Worm (Caenorhabditis elegans) whole organism, midembryonic: ENCODE data around the gene lin-37.

ENCODE experiments used
- T22C8.4 ChIP-seq: fragments of 200-800 bp; sonication (Bioruptor generic); IDR thresholded peaks from 2 replicates; pipeline ENCODE4 v1.3.6; 2022; ENCODE audit warnings: missing genetic modification characterization, missing compliant biosample characterization
- cog-1 ChIP-seq: sonication (generic microtip); optimal IDR thresholded peaks from 2 replicates; lab custom pipeline; 2016; ENCODE audit warnings: missing genetic modification characterization, missing compliant biosample characterization
- flt-1 ChIP-seq: fragments of 200-800 bp; sonication (Bioruptor generic); IDR thresholded peaks from 2 replicates; pipeline ENCODE4 v1.3.6; 2022; ENCODE audit warnings: missing genetic modification characterization, missing compliant biosample characterization
- klf-2 ChIP-seq: fragments of 200-800 bp; sonication (Bioruptor generic); conservative IDR thresholded peaks from 2 replicates; pipeline ENCODE4 v1.3.6; 2022; ENCODE audit warnings: missing genetic modification reagents, missing genetic modification characterization, missing compliant biosample characterization
- med-1 ChIP-seq: sonication (generic microtip); optimal IDR thresholded peaks from 2 replicates; lab custom pipeline; 2017; ENCODE audit warnings: missing genetic modification characterization, mild to moderate bottlenecking, missing compliant biosample characterization, antibody characterized with exemption, missing genetic modification reagents; ENCODE audit not compliant: insufficient read depth
- ref-1 ChIP-seq: fragments of 200-800 bp; sonication (Bioruptor generic); conservative IDR thresholded peaks from 2 replicates; pipeline ENCODE4 v1.3.6; 2022; ENCODE audit warnings: missing genetic modification reagents, missing genetic modification characterization, missing compliant biosample characterization
- tab-1 ChIP-seq: fragments of 200-800 bp; sonication (Bioruptor generic); IDR thresholded peaks from 2 replicates; pipeline ENCODE4 v1.3.6; 2022; ENCODE audit warnings: missing genetic modification characterization, missing compliant biosample characterization
- ztf-23 ChIP-seq: fragments of 200-800 bp; sonication (Bioruptor generic); IDR thresholded peaks from 2 replicates; pipeline ENCODE4 v1.3.6; 2022; ENCODE audit warnings: missing genetic modification reagents, missing genetic modification characterization, missing compliant biosample characterization
- ztf-29 ChIP-seq: fragments of 200-800 bp; sonication (Bioruptor generic); IDR thresholded peaks from 2 replicates; pipeline ENCODE4 v1.3.6; 2022; ENCODE audit warnings: missing genetic modification reagents, missing genetic modification characterization, missing compliant biosample characterization

lin-37 gene

ce11 chrIII:7063061-7063460 lies 9.3 kb downstream of the lin-37 start:
- TF ChIP-seq klf-2 (GFP tag; lab: Robert Waterston, UW) = no peak

- TF ChIP-seq ref-1 (GFP tag; lab: Robert Waterston, UW) (no peak), tab-1 (GFP tag; lab: Robert Waterston, UW) (no peak)
Observed at ce11 chrIII:7062580-7062979, 9.8 kb downstream of the lin-37 start, which contains the start of gene R01H2.1. Gene R01H2.1 (plus strand): TSS chrIII:7062880.

DNA sequence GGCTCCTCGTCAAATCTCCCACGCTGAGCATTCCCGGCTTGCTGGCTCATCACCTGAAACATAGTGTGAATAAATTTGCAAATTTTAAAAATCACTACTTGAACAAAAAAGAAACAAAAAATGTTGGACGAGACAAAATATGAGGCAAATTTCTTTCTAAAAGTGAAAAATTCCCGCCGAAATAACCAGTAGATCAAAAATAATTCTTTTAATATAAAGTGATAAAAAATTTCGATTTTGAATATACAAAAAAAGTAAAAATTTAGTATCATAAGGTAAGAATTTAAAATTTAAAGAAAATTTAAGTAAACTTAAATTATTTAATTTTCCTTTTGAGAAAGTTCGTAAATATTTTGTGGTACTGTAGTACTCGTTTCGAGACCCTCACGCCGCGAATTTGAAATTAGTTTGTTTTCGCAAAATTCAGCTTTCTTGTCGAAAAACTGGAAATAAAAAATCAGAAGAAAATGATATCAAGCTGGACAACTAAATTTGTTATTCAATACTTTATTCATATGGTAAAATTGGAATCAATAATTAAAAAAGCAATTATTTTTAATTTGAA lies 11.7 kb downstream of the lin-37 start, which contains the start of gene egg-2:
egg-2 (minus strand) TSS at position 53 of the 565 bp plus-strand sequence.
- no peak for TF ChIP-seq tab-1 (GFP tag; lab: Robert Waterston, UW)
- no peak for TF ChIP-seq T22C8.4 (GFP tag; lab: Robert Waterston, UW)
- TF ChIP-seq ztf-29 (GFP tag; lab: Robert Waterston, UW) = no peak
- TF ChIP-seq cog-1 (tag; lab: Kevin White, UChicago) = no peak
- no peak for TF ChIP-seq ztf-23 (GFP tag; lab: Robert Waterston, UW)
- TF ChIP-seq ref-1 (GFP tag; lab: Robert Waterston, UW) = no peak
- no peak for TF ChIP-seq med-1 (GFP tag; lab: Kevin White, UChicago)
- TF ChIP-seq klf-2 (GFP tag; lab: Robert Waterston, UW) = no peak
- no peak for TF ChIP-seq flt-1 (GFP tag; lab: Robert Waterston, UW)

ce11 chrIII:7056241-7056640 lies 16.1 kb downstream of the lin-37 start, which contains the start of gene R01H2.2:
Gene R01H2.2 (plus strand): TSS chrIII:7056541.
- TF ChIP-seq T22C8.4 (GFP tag; lab: Robert Waterston, UW) (no peak), cog-1 (tag; lab: Kevin White, UChicago) (no peak), flt-1 (GFP tag; lab: Robert Waterston, UW) (no peak), ztf-23 (GFP tag; lab: Robert Waterston, UW) (no peak), ref-1 (GFP tag; lab: Robert Waterston, UW) (no peak), klf-2 (GFP tag; lab: Robert Waterston, UW) (no peak), tab-1 (GFP tag; lab: Robert Waterston, UW) (no peak), ztf-29 (GFP tag; lab: Robert Waterston, UW) (no peak), med-1 (GFP tag; lab: Kevin White, UChicago) (no peak)

DNA sequence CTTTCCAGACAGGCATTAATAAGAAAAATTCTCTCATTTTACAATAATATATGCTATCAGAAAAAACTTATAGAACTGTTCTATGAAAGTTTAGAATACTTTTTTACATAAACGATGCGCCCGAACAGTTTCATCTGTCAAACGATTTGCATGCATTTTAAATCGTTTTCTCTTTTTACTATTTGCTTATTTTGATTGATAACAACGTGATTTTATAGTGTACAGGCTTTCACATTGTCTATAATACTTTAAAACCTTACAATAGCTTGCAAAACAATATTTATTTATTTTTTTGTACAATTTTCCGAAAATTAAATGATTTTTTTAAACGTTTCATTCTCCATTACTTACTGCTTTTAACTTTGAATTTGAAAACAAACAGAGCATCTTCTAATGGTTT lies 26.7 kb downstream of the lin-37 start, which contains the start of gene R01H2.7:
R01H2.7 (minus strand) TSS at position 101 of the 400 bp plus-strand sequence.
- TF ChIP-seq klf-2 (GFP tag; lab: Robert Waterston, UW) (no peak), flt-1 (GFP tag; lab: Robert Waterston, UW) (no peak), med-1 (GFP tag; lab: Kevin White, UChicago) (no peak), T22C8.4 (GFP tag; lab: Robert Waterston, UW) (no peak), tab-1 (GFP tag; lab: Robert Waterston, UW) (no peak), ztf-23 (GFP tag; lab: Robert Waterston, UW) (no peak), ref-1 (GFP tag; lab: Robert Waterston, UW) (no peak), cog-1 (tag; lab: Kevin White, UChicago) (no peak), ztf-29 (GFP tag; lab: Robert Waterston, UW) (no peak)

ce11 chrIII:7034252-7035223 lies 37.8 kb downstream of the lin-37 start:
- no peak for TF ChIP-seq klf-2 (GFP tag; lab: Robert Waterston, UW)
- no peak for TF ChIP-seq med-1 (GFP tag; lab: Kevin White, UChicago)
- TF ChIP-seq flt-1 (GFP tag; lab: Robert Waterston, UW) = no peak
- no peak for TF ChIP-seq ztf-23 (GFP tag; lab: Robert Waterston, UW)
- TF ChIP-seq ref-1 (GFP tag; lab: Robert Waterston, UW) = no peak
- no peak for TF ChIP-seq ztf-29 (GFP tag; lab: Robert Waterston, UW)
- no peak for TF ChIP-seq tab-1 (GFP tag; lab: Robert Waterston, UW)
- TF ChIP-seq T22C8.4 (GFP tag; lab: Robert Waterston, UW) = no peak
- TF ChIP-seq cog-1 (tag; lab: Kevin White, UChicago) = no peak

- TF ChIP-seq cog-1 (tag; lab: Kevin White, UChicago) (no peak), tab-1 (GFP tag; lab: Robert Waterston, UW) (no peak), klf-2 (GFP tag; lab: Robert Waterston, UW) (no peak), ref-1 (GFP tag; lab: Robert Waterston, UW) (no peak), ztf-29 (GFP tag; lab: Robert Waterston, UW) (no peak), T22C8.4 (GFP tag; lab: Robert Waterston, UW) (no peak), ztf-23 (GFP tag; lab: Robert Waterston, UW) (no peak), med-1 (GFP tag; lab: Kevin White, UChicago) (no peak), flt-1 (GFP tag; lab: Robert Waterston, UW) (no peak)
Observed at ce11 chrIII:7032070-7032469, 40.3 kb downstream of the lin-37 start.

DNA sequence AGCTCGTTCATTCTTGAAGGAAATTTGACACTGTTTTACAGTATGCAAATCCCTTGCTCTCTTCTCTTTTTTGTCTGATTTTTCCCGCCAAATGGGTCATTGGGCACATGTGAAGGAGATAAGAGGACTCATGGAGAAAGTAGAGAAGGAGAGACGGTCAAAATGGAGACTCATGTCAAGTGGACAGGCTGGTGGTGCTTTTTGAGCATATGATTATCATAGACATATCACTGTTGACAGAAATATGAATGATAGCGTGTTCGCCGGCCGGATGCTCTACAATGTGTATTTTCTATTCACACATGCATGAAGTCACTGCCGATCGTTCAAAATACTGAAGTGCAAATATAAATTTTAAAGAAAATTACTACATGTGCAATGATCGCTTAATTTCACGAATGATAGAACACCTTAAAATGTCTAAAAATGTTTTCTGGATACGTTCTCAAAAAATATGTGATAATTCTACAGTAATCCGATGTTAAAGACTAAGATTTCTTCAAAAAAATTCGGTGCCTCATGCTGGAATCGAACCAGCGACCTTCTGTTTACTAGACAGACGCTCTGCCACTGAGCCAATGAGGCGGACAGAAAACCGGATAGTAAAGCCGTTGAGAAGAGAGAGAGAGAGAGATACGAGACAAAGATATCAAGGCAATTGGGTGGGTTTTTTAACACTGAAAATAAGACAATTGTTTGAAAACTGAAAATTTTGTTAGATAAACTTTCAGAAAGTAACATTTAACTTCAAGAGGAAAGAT lies 42.1 kb downstream of the lin-37 start:
- TF ChIP-seq ztf-23 (GFP tag; lab: Robert Waterston, UW) (0 out of 2 replicates have a peak, but pooled peaks have one; percentile 11), T22C8.4 (GFP tag; lab: Robert Waterston, UW) (peak; percentile 55; the same call in 1 of the 2 replicates), flt-1 (GFP tag; lab: Robert Waterston, UW) (peak; percentile 80), klf-2 (GFP tag; lab: Robert Waterston, UW) (no peak), cog-1 (tag; lab: Kevin White, UChicago) (no peak), ztf-29 (GFP tag; lab: Robert Waterston, UW) (peak; percentile 38; the same call in 1 of the 2 replicates), tab-1 (GFP tag; lab: Robert Waterston, UW) (peak; percentile 76; the same call in 1 of the 2 replicates), ref-1 (GFP tag; lab: Robert Waterston, UW) (0 out of 2 replicates have a peak, but pooled peaks have one; percentile 31)
